Worm (Caenorhabditis elegans) whole organism, L3 larva: Measurements from ENCODE around the gene F39H12.1.

Source experiments
- R02D3.7 ChIP-seq: fragments of 150-350 bp; optimal IDR thresholded peaks from 2 replicates; lab custom pipeline; 2014; ENCODE audit warnings: missing biosample characterization, missing genetic modification characterization
- ama-1 ChIP-seq: fragments of 150-350 bp; optimal IDR thresholded peaks from 2 replicates; lab custom pipeline; 2018
- fkh-10 ChIP-seq: sonication (generic microtip); optimal IDR thresholded peaks from 2 replicates; lab custom pipeline; 2017; ENCODE audit warnings: missing biosample characterization, missing genetic modification reagents, missing genetic modification characterization
- fos-1 ChIP-seq: fragments of 150-350 bp; optimal IDR thresholded peaks from 2 replicates; lab custom pipeline; 2014; ENCODE audit warnings: missing biosample characterization, missing genetic modification characterization
- nhr-11 ChIP-seq: fragments of 150-350 bp; optimal IDR thresholded peaks from 2 replicates; lab custom pipeline; 2014; ENCODE audit warnings: missing biosample characterization, missing genetic modification characterization
- nhr-28 ChIP-seq: fragments of 150-350 bp; optimal IDR thresholded peaks from 2 replicates; lab custom pipeline; 2014; ENCODE audit warnings: missing biosample characterization, missing genetic modification characterization
- unc-39 ChIP-seq: sonication (generic microtip); optimal IDR thresholded peaks from 4 replicates; lab custom pipeline; 2017; ENCODE audit warnings: missing biosample characterization, missing genetic modification characterization

The F39H12.1 gene

ce11 chrX:880367-880766 is 45.8 kb downstream of the F39H12.1 start, which contains the start of gene ZC13.2:
ZC13.2 (plus strand) TSS chrX:880667.
- no peak for TF ChIP-seq unc-39 (tag; lab: Kevin White, UChicago)
- no peak for TF ChIP-seq nhr-28 (tag; lab: Kevin White, UChicago)
- no peak for TF ChIP-seq R02D3.7
- no peak for TF ChIP-seq ama-1
- no peak for TF ChIP-seq fkh-10 (GFP tag; lab: Kevin White, UChicago)
- no peak for TF ChIP-seq nhr-11
- TF ChIP-seq fos-1 (tag; lab: Kevin White, UChicago): no peak
